Fruit fly (Drosophila melanogaster) whole organism, embryonic: ENCODE measurements around the gene CG8319.
A peak's percentile ranks its signal among the peaks of the same experiment; 100 is the strongest.

ENCODE experiments used
- Antp ChIP-seq: fragments of 200-800 bp; sonication (Bioruptor generic); optimal IDR thresholded peaks from 3 replicates; lab custom pipeline; 2016; ENCODE audit warnings: missing biosample characterization, missing genetic modification characterization
- Atf6 ChIP-seq: fragments of 200-800 bp; sonication (Bioruptor generic); IDR thresholded peaks from 2 replicates; pipeline ENCODE4 v1.3.6; 2022; ENCODE audit warnings: missing biosample characterization, missing genetic modification characterization
- B-H2 ChIP-seq: fragments of 200-800 bp; sonication (Bioruptor generic); optimal IDR thresholded peaks from 2 replicates; lab custom pipeline; 2018; ENCODE audit warnings: missing biosample characterization, mild to moderate bottlenecking, missing genetic modification characterization
- CG10209 ChIP-seq: fragments of 200-800 bp; sonication (Bioruptor generic); optimal IDR thresholded peaks from 3 replicates; lab custom pipeline; 2017; ENCODE audit warnings: missing biosample characterization, mild to moderate bottlenecking, missing genetic modification characterization, missing genetic modification reagents
- CG10959 ChIP-seq: fragments of 200-800 bp; sonication (Bioruptor generic); IDR thresholded peaks from 2 replicates; pipeline ENCODE4 v1.3.6; 2022; ENCODE audit warnings: missing biosample characterization, missing genetic modification characterization
- CG12104 ChIP-seq: fragments of 200-800 bp; sonication (Bioruptor generic); optimal IDR thresholded peaks from 3 replicates; lab custom pipeline; 2016; ENCODE audit warnings: missing biosample characterization, missing genetic modification characterization
- CG13287 ChIP-seq: fragments of 200-800 bp; sonication (Bioruptor generic); IDR thresholded peaks from 2 replicates; pipeline ENCODE4 v1.3.6; 2022; ENCODE audit warnings: missing biosample characterization, missing genetic modification characterization; ENCODE audit not compliant: partially characterized antibody
- CG14441 ChIP-seq: fragments of 200-800 bp; sonication (Bioruptor generic); IDR thresholded peaks from 2 replicates; pipeline ENCODE4 v1.3.6; 2022; ENCODE audit warnings: missing biosample characterization, missing genetic modification characterization
- CG15601 ChIP-seq: fragments of 200-800 bp; sonication (Bioruptor generic); optimal IDR thresholded peaks from 3 replicates; lab custom pipeline; 2019; ENCODE audit warnings: missing biosample characterization, mild to moderate bottlenecking, missing genetic modification characterization, moderate library complexity
- CG1647 ChIP-seq: fragments of 200-800 bp; sonication (Bioruptor generic); optimal IDR thresholded peaks from 3 replicates; lab custom pipeline; 2016; ENCODE audit warnings: missing biosample characterization, missing genetic modification characterization
- CG1792 ChIP-seq: fragments of 200-800 bp; sonication (Bioruptor generic); optimal IDR thresholded peaks from 2 replicates; lab custom pipeline; 2016; ENCODE audit warnings: missing biosample characterization, missing genetic modification characterization
- CG18262 ChIP-seq: fragments of 200-800 bp; optimal IDR thresholded peaks from 3 replicates; lab custom pipeline; 2019; ENCODE audit warnings: missing biosample characterization, mild to moderate bottlenecking, missing genetic modification characterization, moderate library complexity
- CG32532 ChIP-seq: fragments of 200-800 bp; sonication (Bioruptor generic); IDR thresholded peaks from 2 replicates; pipeline ENCODE4 v1.3.6; 2022; ENCODE audit warnings: missing biosample characterization, missing genetic modification characterization
- CG3847 ChIP-seq: fragments of 200-800 bp; sonication (Bioruptor generic); IDR thresholded peaks from 2 replicates; pipeline ENCODE4 v1.3.6; 2022; ENCODE audit warnings: missing biosample characterization, missing genetic modification characterization
- CG6175 ChIP-seq: fragments of 200-800 bp; sonication (Bioruptor generic); IDR thresholded peaks from 3 replicates; pipeline ENCODE4 v1.3.6; 2022; ENCODE audit warnings: missing biosample characterization, missing genetic modification characterization
- CG6683 ChIP-seq: fragments of 200-800 bp; sonication (Bioruptor generic); optimal IDR thresholded peaks from 2 replicates; lab custom pipeline; 2017; ENCODE audit warnings: missing biosample characterization, mild to moderate bottlenecking, missing genetic modification characterization, missing genetic modification reagents
- CG6791 ChIP-seq: fragments of 200-800 bp; sonication (Bioruptor generic); IDR thresholded peaks from 3 replicates; pipeline ENCODE4 v1.3.6; 2022; ENCODE audit warnings: missing biosample characterization, missing genetic modification characterization; ENCODE audit not compliant: partially characterized antibody
- CG9932 ChIP-seq: fragments of 200-800 bp; sonication (Bioruptor generic); IDR thresholded peaks from 2 replicates; pipeline ENCODE4 v1.3.6; 2022; ENCODE audit warnings: missing biosample characterization, missing genetic modification characterization
- CrebB ChIP-seq: fragments of 200-800 bp; sonication (Bioruptor generic); optimal IDR thresholded peaks from 3 replicates; lab custom pipeline; 2018; ENCODE audit warnings: missing biosample characterization, mild to moderate bottlenecking, missing genetic modification characterization
- Dad ChIP-seq: fragments of 200-800 bp; sonication (Bioruptor generic); optimal IDR thresholded peaks from 3 replicates; lab custom pipeline; 2016; ENCODE audit warnings: missing biosample characterization, missing genetic modification characterization
- Dbx ChIP-seq: fragments of 200-800 bp; sonication (Bioruptor generic); IDR thresholded peaks from 3 replicates; pipeline ENCODE4 v1.3.6; 2022; ENCODE audit warnings: missing biosample characterization, missing genetic modification characterization
- Doc2 ChIP-seq: fragments of 200-800 bp; sonication (Bioruptor generic); IDR thresholded peaks from 2 replicates; pipeline ENCODE4 v1.3.6; 2022; ENCODE audit warnings: missing biosample characterization, missing genetic modification characterization
- Dp ChIP-seq: fragments of 200-800 bp; sonication (Bioruptor generic); optimal IDR thresholded peaks from 2 replicates; lab custom pipeline; 2018; ENCODE audit warnings: missing biosample characterization, mild to moderate bottlenecking, missing genetic modification characterization, moderate library complexity
- Fer2 ChIP-seq: fragments of 200-800 bp; sonication (Bioruptor generic); optimal IDR thresholded peaks from 2 replicates; lab custom pipeline; 2018; ENCODE audit warnings: missing biosample characterization, mild to moderate bottlenecking, missing genetic modification characterization, moderate library complexity
- Hsf ChIP-seq: fragments of 200-800 bp; sonication (Bioruptor generic); optimal IDR thresholded peaks from 3 replicates; lab custom pipeline; 2016; ENCODE audit warnings: missing biosample characterization, missing genetic modification characterization
- Lim3 ChIP-seq: fragments of 200-800 bp; sonication (Bioruptor generic); IDR thresholded peaks from 2 replicates; pipeline ENCODE4 v1.3.6; 2022; ENCODE audit warnings: missing biosample characterization, missing genetic modification characterization
- NFAT ChIP-seq: fragments of 200-800 bp; sonication (Bioruptor generic); IDR thresholded peaks from 2 replicates; pipeline ENCODE4 v1.3.6; 2022; ENCODE audit warnings: missing biosample characterization, missing genetic modification characterization
- Oli ChIP-seq: fragments of 200-800 bp; sonication (Bioruptor generic); optimal IDR thresholded peaks from 2 replicates; lab custom pipeline; 2018; ENCODE audit warnings: missing biosample characterization, mild to moderate bottlenecking, missing genetic modification characterization, moderate library complexity
- Ptx1 ChIP-seq: fragments of 200-800 bp; sonication (Bioruptor generic); IDR thresholded peaks from 2 replicates; pipeline ENCODE4 v1.3.6; 2022; ENCODE audit warnings: missing biosample characterization, missing genetic modification characterization
- Sry-β ChIP-seq: fragments of 200-800 bp; sonication (Bioruptor generic); optimal IDR thresholded peaks from 2 replicates; lab custom pipeline; 2018; ENCODE audit warnings: missing biosample characterization, mild to moderate bottlenecking, missing genetic modification characterization, moderate library complexity
- Stat92E ChIP-seq, 3 experiments: fragments of >200 bp in 2 of 3; fragments of 200-800 bp in 1 of 3; sonication (Bioruptor generic) in 1 of 3; optimal IDR thresholded peaks; 2 replicates each; lab custom pipeline; 2017 to 2019; ENCODE audit warnings: missing biosample characterization in 3 of 3, missing genetic modification characterization in 3 of 3, mild to moderate bottlenecking in 1 of 3, moderate library complexity in 1 of 3
- Xbp1 ChIP-seq: fragments of 200-800 bp; sonication (Bioruptor generic); optimal IDR thresholded peaks from 3 replicates; lab custom pipeline; 2016; ENCODE audit warnings: missing biosample characterization, mild to moderate bottlenecking, missing genetic modification characterization
- ap ChIP-seq: fragments of 200-800 bp; sonication (Bioruptor generic); IDR thresholded peaks from 2 replicates; pipeline ENCODE4 v1.3.6; 2022; ENCODE audit warnings: missing biosample characterization, missing genetic modification characterization
- btn ChIP-seq: fragments of 200-800 bp; sonication (Bioruptor generic); optimal IDR thresholded peaks from 2 replicates; lab custom pipeline; 2016; ENCODE audit warnings: missing biosample characterization, missing genetic modification characterization
- emc ChIP-seq: fragments of 200-800 bp; sonication (Bioruptor generic); optimal IDR thresholded peaks from 2 replicates; lab custom pipeline; 2016; ENCODE audit warnings: missing biosample characterization, missing genetic modification characterization
- esg ChIP-seq: fragments of 200-800 bp; sonication (Bioruptor generic); conservative IDR thresholded peaks from 2 replicates; pipeline ENCODE4 v1.3.6; 2022; ENCODE audit warnings: missing biosample characterization, missing genetic modification characterization
- fd3F ChIP-seq: fragments of 200-800 bp; sonication (Bioruptor generic); optimal IDR thresholded peaks from 2 replicates; lab custom pipeline; 2018; ENCODE audit warnings: missing biosample characterization, mild to moderate bottlenecking, missing genetic modification characterization, moderate library complexity
- fd64A ChIP-seq: fragments of 200-800 bp; sonication (Bioruptor generic); optimal IDR thresholded peaks from 3 replicates; lab custom pipeline; 2018; ENCODE audit warnings: missing biosample characterization, mild to moderate bottlenecking, missing genetic modification characterization
- gce ChIP-seq: fragments of 200-800 bp; sonication (Bioruptor generic); IDR thresholded peaks from 3 replicates; pipeline ENCODE4 v1.3.6; 2022; ENCODE audit warnings: missing biosample characterization, missing genetic modification characterization
- ken ChIP-seq: fragments of 200-800 bp; sonication (Bioruptor generic); IDR thresholded peaks from 3 replicates; pipeline ENCODE4 v1.3.6; 2022; ENCODE audit warnings: missing biosample characterization, missing genetic modification characterization
- kni ChIP-seq: fragments of 200-800 bp; sonication (Bioruptor generic); optimal IDR thresholded peaks from 3 replicates; lab custom pipeline; 2017; ENCODE audit warnings: mild to moderate bottlenecking, missing biosample characterization, missing genetic modification reagents, missing genetic modification characterization
- pb ChIP-seq: fragments of 200-800 bp; sonication (Bioruptor generic); optimal IDR thresholded peaks from 3 replicates; lab custom pipeline; 2016; ENCODE audit warnings: missing biosample characterization, missing genetic modification characterization
- pfk ChIP-seq: fragments of 200-800 bp; sonication (Bioruptor generic); optimal IDR thresholded peaks from 2 replicates; lab custom pipeline; 2018; ENCODE audit warnings: missing biosample characterization, mild to moderate bottlenecking, missing genetic modification characterization, moderate library complexity
- pho ChIP-seq: fragments of 200-800 bp; sonication (Bioruptor generic); optimal IDR thresholded peaks from 2 replicates; lab custom pipeline; 2016; ENCODE audit warnings: missing biosample characterization, missing genetic modification characterization
- prd ChIP-seq, 3 experiments: fragments of >200 bp in 2 of 3; fragments of 200-800 bp in 1 of 3; sonication (Bioruptor generic) in 1 of 3; optimal IDR thresholded peaks in 2 of 3; IDR thresholded peaks in 1 of 3; 2 replicates in 2 of 3; 3 replicates in 1 of 3; pipeline versions ENCODE4 v1.3.6 to Lab custom; 2017 to 2022; ENCODE audit warnings: missing biosample characterization in 1 of 3, missing genetic modification characterization in 1 of 3
- so ChIP-seq: fragments of 200-800 bp; sonication (Bioruptor generic); IDR thresholded peaks from 3 replicates; pipeline ENCODE4 v1.3.6; 2022; ENCODE audit warnings: missing biosample characterization, missing genetic modification characterization
- unpg ChIP-seq: fragments of 200-800 bp; sonication (Bioruptor generic); optimal IDR thresholded peaks from 3 replicates; lab custom pipeline; 2018; ENCODE audit warnings: missing biosample characterization, mild to moderate bottlenecking, missing genetic modification characterization, moderate library complexity
- usp ChIP-seq: fragments of >200 bp; optimal IDR thresholded peaks from 2 replicates; lab custom pipeline; 2017; ENCODE audit warnings: missing biosample characterization, missing genetic modification characterization
- wek ChIP-seq: fragments of 200-800 bp; sonication (Bioruptor generic); optimal IDR thresholded peaks from 3 replicates; lab custom pipeline; 2018; ENCODE audit warnings: missing biosample characterization, mild to moderate bottlenecking, missing genetic modification characterization, moderate library complexity
- zen ChIP-seq: fragments of 200-800 bp; sonication (Bioruptor generic); optimal IDR thresholded peaks from 3 replicates; lab custom pipeline; 2018; ENCODE audit warnings: missing biosample characterization, mild to moderate bottlenecking, missing genetic modification characterization, moderate library complexity

CG8319 gene

dm6 chr3R:9586663-9587248 is 40.4 kb upstream of the CG8319 start, which contains the start of gene P58IPK (continued):
- peak; percentile 96 for TF ChIP-seq CG6791 (GFP tag; lab: Robert Waterston, UW)
- no peak for TF ChIP-seq so (GFP tag; lab: Robert Waterston, UW)
- TF ChIP-seq Stat92E (GFP tag; optimal IDR thresholded peaks at IDR 0.05; lab: Kevin White, UChicago) = no peak
- peak; percentile 72 for TF ChIP-seq NFAT
- no peak; the same call in 1 of the 2 replicates for TF ChIP-seq Atf6
- no peak for TF ChIP-seq pfk (GFP tag; lab: Kevin White, UChicago)
- peak; percentile 98 for TF ChIP-seq Sry-β (GFP tag; lab: Kevin White, UChicago)
- TF ChIP-seq CG18262 (tag; lab: Kevin White, UChicago) = peak; percentile 35
- TF ChIP-seq gce = no peak
- peak; percentile 75 for TF ChIP-seq pho (GFP tag; lab: Kevin White, UChicago)
- TF ChIP-seq usp = no peak
- TF ChIP-seq CG10209 = peak; percentile 32
- TF ChIP-seq CG14441 (GFP tag; lab: Robert Waterston, UW) = peak; percentile 77
- peak; percentile 76 for TF ChIP-seq CG32532 (GFP tag; lab: Robert Waterston, UW)
- TF ChIP-seq CrebB (tag; lab: Kevin White, UChicago) = peak; percentile 42
- TF ChIP-seq fd3F (GFP tag; lab: Kevin White, UChicago) = no peak
- TF ChIP-seq emc (GFP tag; lab: Kevin White, UChicago) = no peak
- peak; percentile 48 for TF ChIP-seq B-H2 (GFP tag; lab: Kevin White, UChicago)
- TF ChIP-seq ken (GFP tag; lab: Robert Waterston, UW) = peak; percentile 78
- no peak for TF ChIP-seq btn
- TF ChIP-seq CG1647 = peak; percentile 57
- TF ChIP-seq CG1792 (GFP tag; lab: Kevin White, UChicago) = peak; percentile 53
- TF ChIP-seq Ptx1 = peak; percentile 52
- TF ChIP-seq Dad (GFP tag; lab: Kevin White, UChicago) = peak; percentile 72
- TF ChIP-seq CG3847 = peak; percentile 77
- no peak for TF ChIP-seq Doc2 (GFP tag; lab: Robert Waterston, UW)
- TF ChIP-seq kni (GFP tag; lab: Kevin White, UChicago) = peak; percentile 22
- TF ChIP-seq Lim3 (GFP tag; lab: Robert Waterston, UW) = no peak
- no peak for TF ChIP-seq Fer2 (tag; lab: Kevin White, UChicago)
- TF ChIP-seq Xbp1 (GFP tag; lab: Kevin White, UChicago) = peak; percentile 98
- TF ChIP-seq CG6683 (GFP tag; lab: Kevin White, UChicago) = no peak
- TF ChIP-seq CG9932 (GFP tag; lab: Robert Waterston, UW) = peak; percentile 94
- TF ChIP-seq Dbx (GFP tag; lab: Robert Waterston, UW) = peak; percentile 65
- peak; percentile 14 for TF ChIP-seq unpg (GFP tag; lab: Kevin White, UChicago)
- no peak for TF ChIP-seq CG10959 (GFP tag; lab: Robert Waterston, UW)
- TF ChIP-seq ap = 0 out of 2 replicates have a peak, but pooled peaks have one; percentile 9
- peak; percentile 66 for TF ChIP-seq Hsf (GFP tag; lab: Kevin White, UChicago)
- peak; percentile 97 for TF ChIP-seq CG13287 (GFP tag; lab: Robert Waterston, UW)
- no peak for TF ChIP-seq zen
- TF ChIP-seq pb (GFP tag; lab: Kevin White, UChicago) = peak; percentile 38
- TF ChIP-seq CG12104 (GFP tag; lab: Kevin White, UChicago) = no peak
- peak; percentile 0 for TF ChIP-seq Oli (tag; lab: Kevin White, UChicago)
- TF ChIP-seq prd (optimal IDR thresholded peaks at IDR 0.05; lab: Kevin White, UChicago) = no peak
- TF ChIP-seq prd (GFP tag; IDR thresholded peaks at IDR 0.05; lab: Robert Waterston, UW) = peak; percentile 73
- peak; percentile 77 for TF ChIP-seq Dp
- TF ChIP-seq esg (GFP tag; lab: Robert Waterston, UW) = peak; percentile 53; the same call in 1 of the 2 replicates
- TF ChIP-seq Antp (GFP tag; lab: Kevin White, UChicago) = peak; percentile 77
- peak; percentile 64 for TF ChIP-seq CG6175 (GFP tag; lab: Robert Waterston, UW)
- no peak for TF ChIP-seq fd64A (GFP tag; lab: Kevin White, UChicago)
- TF ChIP-seq CG15601 (tag; lab: Kevin White, UChicago) = peak; percentile 46
- no peak for TF ChIP-seq wek
